Worm (Caenorhabditis elegans) whole organism, early embryonic: ENCODE data around the gene F36H9.2.
"Not testable (repeated sequence)": the region's sequence is repeated elsewhere in the genome, so short reads cannot be mapped to it uniquely, and the experiment has no call there.

ENCODE experiments used
- B0310.2 ChIP-seq: sonication (generic microtip); optimal IDR thresholded peaks from 2 replicates; lab custom pipeline; 2016; ENCODE audit warnings: mild to moderate bottlenecking, missing genetic modification characterization, missing compliant biosample characterization
- F13C5.2 ChIP-seq: sonication (generic microtip); optimal IDR thresholded peaks from 2 replicates; lab custom pipeline; 2017; ENCODE audit warnings: mild to moderate bottlenecking, missing genetic modification characterization, inconsistent platforms, missing compliant biosample characterization
- aly-1 ChIP-seq: sonication (generic microtip); optimal IDR thresholded peaks from 2 replicates; lab custom pipeline; 2016; ENCODE audit warnings: missing genetic modification characterization, missing compliant biosample characterization
- ama-1 ChIP-seq: fragments of 150-350 bp; optimal IDR thresholded peaks from 2 replicates; lab custom pipeline; 2014
- ceh-13 ChIP-seq: fragments of 200-800 bp; sonication (Bioruptor generic); optimal IDR thresholded peaks from 2 replicates; lab custom pipeline; 2018; ENCODE audit warnings: mild to moderate bottlenecking, missing genetic modification characterization, missing compliant biosample characterization
- ceh-36 ChIP-seq: sonication (generic microtip); optimal IDR thresholded peaks from 2 replicates; lab custom pipeline; 2016; ENCODE audit warnings: missing genetic modification characterization, inconsistent platforms, missing compliant biosample characterization
- ets-7 ChIP-seq: sonication (generic microtip); optimal IDR thresholded peaks from 2 replicates; lab custom pipeline; 2016; ENCODE audit warnings: missing genotype, missing genetic modification characterization, missing compliant biosample characterization
- flt-1 ChIP-seq: fragments of 200-800 bp; sonication (Bioruptor generic); IDR thresholded peaks from 2 replicates; pipeline ENCODE4 v1.3.6; 2022; ENCODE audit warnings: missing genetic modification characterization, missing compliant biosample characterization
- hmbx-1 ChIP-seq: sonication (generic microtip); optimal IDR thresholded peaks from 2 replicates; lab custom pipeline; 2016; ENCODE audit warnings: mild to moderate bottlenecking, missing genetic modification characterization, missing compliant biosample characterization
- hmg-4 ChIP-seq: fragments of 200-800 bp; sonication (Bioruptor generic); optimal IDR thresholded peaks from 2 replicates; lab custom pipeline; 2018; ENCODE audit warnings: mild to moderate bottlenecking, missing genetic modification characterization, missing compliant biosample characterization
- hnd-1 ChIP-seq: sonication (generic microtip); optimal IDR thresholded peaks from 2 replicates; lab custom pipeline; 2016; ENCODE audit warnings: missing genetic modification characterization, missing compliant biosample characterization
- pes-1 ChIP-seq: fragments of 200-800 bp; sonication (Bioruptor generic); IDR thresholded peaks from 2 replicates; pipeline ENCODE4 v1.3.6; 2022; ENCODE audit warnings: missing genetic modification reagents, missing genetic modification characterization, missing compliant biosample characterization
- scrt-1 ChIP-seq: fragments of 200-800 bp; sonication (Bioruptor generic); IDR thresholded peaks from 2 replicates; pipeline ENCODE4 v1.3.6; 2022; ENCODE audit warnings: missing genetic modification characterization, missing compliant biosample characterization
- sea-1 ChIP-seq: fragments of 200-800 bp; sonication (Bioruptor generic); conservative IDR thresholded peaks from 2 replicates; pipeline ENCODE4 v1.3.6; 2022; ENCODE audit warnings: missing genetic modification characterization, missing compliant biosample characterization
- tbx-11 ChIP-seq: fragments of 200-800 bp; sonication (Bioruptor generic); IDR thresholded peaks from 2 replicates; pipeline ENCODE4 v1.3.6; 2022; ENCODE audit warnings: missing genetic modification characterization, missing compliant biosample characterization
- tbx-37 ChIP-seq: fragments of 200-800 bp; sonication (Bioruptor generic); conservative IDR thresholded peaks from 2 replicates; pipeline ENCODE4 v1.3.6; 2022; ENCODE audit warnings: missing genetic modification reagents, missing genetic modification characterization, missing compliant biosample characterization
- tra-4 ChIP-seq: sonication (generic microtip); optimal IDR thresholded peaks from 2 replicates; lab custom pipeline; 2017; ENCODE audit warnings: missing genetic modification characterization, missing compliant biosample characterization

F36H9.2 gene

ce11 chrV:1805724-1806316 lies 17.6 kb downstream of the F36H9.2 start:
- 0 out of 2 replicates have a peak, but pooled peaks have one; percentile 16 for TF ChIP-seq sea-1 (GFP tag; lab: Robert Waterston, UW)
- TF ChIP-seq hnd-1 (tag; lab: Kevin White, UChicago): no peak

- TF ChIP-seq flt-1: no peak
- no peak for TF ChIP-seq ceh-13 (GFP tag; lab: Kevin White, UChicago)
- TF ChIP-seq tbx-37 (GFP tag; lab: Robert Waterston, UW): no peak
- no peak for TF ChIP-seq pes-1 (GFP tag; lab: Robert Waterston, UW)
- no peak for TF ChIP-seq tbx-11 (GFP tag; lab: Robert Waterston, UW)
- TF ChIP-seq F13C5.2 (tag; lab: Kevin White, UChicago): no peak
- no peak for TF ChIP-seq ceh-36 (tag; lab: Kevin White, UChicago)
- TF ChIP-seq hnd-1 (tag; lab: Kevin White, UChicago): no peak
- TF ChIP-seq tra-4 (tag; lab: Kevin White, UChicago): no peak
- no peak for TF ChIP-seq ama-1
- no peak for TF ChIP-seq B0310.2 (tag; lab: Kevin White, UChicago)
- TF ChIP-seq ets-7 (tag; lab: Kevin White, UChicago): no peak
- no peak for TF ChIP-seq scrt-1 (GFP tag; lab: Robert Waterston, UW)
- no peak for TF ChIP-seq hmbx-1 (tag; lab: Kevin White, UChicago)
- no peak for TF ChIP-seq aly-1 (tag; lab: Kevin White, UChicago)
- no peak for TF ChIP-seq hmg-4 (GFP tag; lab: Kevin White, UChicago)
- TF ChIP-seq sea-1 (GFP tag; lab: Robert Waterston, UW): no peak
Measured at ce11 chrV:1807160-1807559, 18.9 kb downstream of the F36H9.2 start, which contains the start of gene srt-42. TSS of gene srt-42 (plus strand) at chrV:1807460.

ce11 chrV:1811035-1811434 lies 22.8 kb downstream of the F36H9.2 start, which contains the start of gene Y46H3A.4:
TSS of gene Y46H3A.4 (minus strand) at chrV:1811135.
- TF ChIP-seq ama-1: no peak
- TF ChIP-seq tbx-11 (GFP tag; lab: Robert Waterston, UW): no peak
- no peak for TF ChIP-seq hmbx-1 (tag; lab: Kevin White, UChicago)
- no peak for TF ChIP-seq flt-1
- no peak for TF ChIP-seq hmg-4 (GFP tag; lab: Kevin White, UChicago)
- TF ChIP-seq F13C5.2 (tag; lab: Kevin White, UChicago): no peak
- TF ChIP-seq B0310.2 (tag; lab: Kevin White, UChicago): no peak
- TF ChIP-seq sea-1 (GFP tag; lab: Robert Waterston, UW): no peak
- no peak for TF ChIP-seq scrt-1 (GFP tag; lab: Robert Waterston, UW)
- no peak for TF ChIP-seq pes-1 (GFP tag; lab: Robert Waterston, UW)
- no peak for TF ChIP-seq ceh-36 (tag; lab: Kevin White, UChicago)
- no peak for TF ChIP-seq tra-4 (tag; lab: Kevin White, UChicago)
- TF ChIP-seq hnd-1 (tag; lab: Kevin White, UChicago): no peak
- no peak for TF ChIP-seq tbx-37 (GFP tag; lab: Robert Waterston, UW)
- no peak for TF ChIP-seq aly-1 (tag; lab: Kevin White, UChicago)
- TF ChIP-seq ceh-13 (GFP tag; lab: Kevin White, UChicago): no peak
- TF ChIP-seq ets-7 (tag; lab: Kevin White, UChicago): no peak

ce11 chrV:1814784-1815183 lies 26.5 kb downstream of the F36H9.2 start, which contains the start of gene Y46H3A.5:
TSS of gene Y46H3A.5 (minus strand) at chrV:1814884.
- TF ChIP-seq ceh-13 (GFP tag; lab: Kevin White, UChicago); sea-1 (GFP tag; lab: Robert Waterston, UW); ets-7 (tag; lab: Kevin White, UChicago): not testable (repeated sequence)

- TF ChIP-seq B0310.2 (tag; lab: Kevin White, UChicago) (no peak), hmbx-1 (tag; lab: Kevin White, UChicago) (no peak), tra-4 (tag; lab: Kevin White, UChicago) (no peak), pes-1 (GFP tag; lab: Robert Waterston, UW) (no peak), ceh-36 (tag; lab: Kevin White, UChicago) (no peak), F13C5.2 (tag; lab: Kevin White, UChicago) (no peak), sea-1 (GFP tag; lab: Robert Waterston, UW) (no peak), hnd-1 (tag; lab: Kevin White, UChicago) (no peak), ceh-13 (GFP tag; lab: Kevin White, UChicago) (no peak), ama-1 (no peak), tbx-37 (GFP tag; lab: Robert Waterston, UW) (no peak), scrt-1 (GFP tag; lab: Robert Waterston, UW) (no peak), hmg-4 (GFP tag; lab: Kevin White, UChicago) (no peak), tbx-11 (GFP tag; lab: Robert Waterston, UW) (no peak), aly-1 (tag; lab: Kevin White, UChicago) (no peak), ets-7 (tag; lab: Kevin White, UChicago) (no peak), flt-1 (no peak)
Measured at ce11 chrV:1820016-1820415, 31.8 kb downstream of the F36H9.2 start.

- TF ChIP-seq tbx-37 (GFP tag; lab: Robert Waterston, UW) (no peak), scrt-1 (GFP tag; lab: Robert Waterston, UW) (no peak), hmg-4 (GFP tag; lab: Kevin White, UChicago) (no peak), hmbx-1 (tag; lab: Kevin White, UChicago) (no peak)
Measured at ce11 chrV:1820749-1821148, 32.5 kb downstream of the F36H9.2 start.

ce11 chrV:1821287-1821686 lies 33.0 kb downstream of the F36H9.2 start, which contains the start of the genes gly-7 and mrpl-39:
TSS of gene gly-7 (minus strand) at chrV:1821323.
TSS of gene mrpl-39 (plus strand) at chrV:1821579.
- TF ChIP-seq B0310.2 (tag; lab: Kevin White, UChicago): no peak
- TF ChIP-seq ceh-36 (tag; lab: Kevin White, UChicago): peak; percentile 10
- no peak for TF ChIP-seq hmbx-1 (tag; lab: Kevin White, UChicago)
- TF ChIP-seq tbx-11 (GFP tag; lab: Robert Waterston, UW): peak; percentile 46; the same call in 1 of the 2 replicates
- TF ChIP-seq flt-1: peak; percentile 60; the same call in 1 of the 2 replicates
- no peak for TF ChIP-seq ets-7 (tag; lab: Kevin White, UChicago)
- TF ChIP-seq tbx-37 (GFP tag; lab: Robert Waterston, UW): peak; percentile 56
- no peak for TF ChIP-seq aly-1 (tag; lab: Kevin White, UChicago)
- no peak for TF ChIP-seq hnd-1 (tag; lab: Kevin White, UChicago)
- TF ChIP-seq sea-1 (GFP tag; lab: Robert Waterston, UW): no peak
- TF ChIP-seq hmg-4 (GFP tag; lab: Kevin White, UChicago): no peak
- no peak for TF ChIP-seq tra-4 (tag; lab: Kevin White, UChicago)
- no peak for TF ChIP-seq ceh-13 (GFP tag; lab: Kevin White, UChicago)
- TF ChIP-seq ama-1: no peak
- TF ChIP-seq F13C5.2 (tag; lab: Kevin White, UChicago): peak; percentile 61
- peak; percentile 70 for TF ChIP-seq pes-1 (GFP tag; lab: Robert Waterston, UW)
- 0 out of 2 replicates have a peak, but pooled peaks have one; percentile 68 for TF ChIP-seq scrt-1 (GFP tag; lab: Robert Waterston, UW)
